Worm (Caenorhabditis elegans) whole organism, L1 larva: Measurements from ENCODE around the gene cwf-19L2.

Source experiments
- C34B4.2 ChIP-seq: sonication (generic microtip); optimal IDR thresholded peaks from 2 replicates; lab custom pipeline; 2017; ENCODE audit warnings: mild to moderate bottlenecking, missing genetic modification characterization, missing compliant biosample characterization
- F16B12.6 ChIP-seq: fragments of 150-350 bp; optimal IDR thresholded peaks from 2 replicates; lab custom pipeline; 2014; ENCODE audit warnings: missing biosample characterization, missing genetic modification characterization
- aha-1 ChIP-seq: fragments of 150-350 bp; optimal IDR thresholded peaks from 2 replicates; lab custom pipeline; 2014; ENCODE audit warnings: missing biosample characterization, missing genetic modification characterization
- aly-2 ChIP-seq: fragments of 150-350 bp; optimal IDR thresholded peaks from 2 replicates; lab custom pipeline; 2014; ENCODE audit warnings: missing biosample characterization, missing genetic modification characterization
- blmp-1 ChIP-seq: fragments of 150-350 bp; optimal IDR thresholded peaks from 2 replicates; lab custom pipeline; 2014; ENCODE audit warnings: missing biosample characterization, missing genetic modification characterization
- ceh-8 ChIP-seq: fragments of 200-800 bp; sonication (Bioruptor generic); optimal IDR thresholded peaks from 2 replicates; lab custom pipeline; 2018; ENCODE audit warnings: mild to moderate bottlenecking, missing genetic modification characterization, moderate library complexity, missing compliant biosample characterization
- ceh-88 ChIP-seq: fragments of 200-800 bp; sonication (Bioruptor generic); IDR thresholded peaks from 2 replicates; pipeline ENCODE4 v1.3.6; 2022; ENCODE audit warnings: missing genetic modification characterization, missing compliant biosample characterization
- ceh-90 ChIP-seq: sonication (generic microtip); optimal IDR thresholded peaks from 2 replicates; lab custom pipeline; 2016; ENCODE audit warnings: missing genetic modification characterization, missing compliant biosample characterization
- dsc-1 ChIP-seq: sonication (generic microtip); optimal IDR thresholded peaks from 2 replicates; lab custom pipeline; 2016; ENCODE audit warnings: mild to moderate bottlenecking, missing genetic modification characterization, missing compliant biosample characterization
- egl-13 ChIP-seq: sonication (generic microtip); optimal IDR thresholded peaks from 2 replicates; lab custom pipeline; 2016; ENCODE audit warnings: missing genotype, missing genetic modification reagents, missing genetic modification characterization, missing compliant biosample characterization
- egl-27 ChIP-seq, 2 experiments: fragments of 150-350 bp in 1 of 2; sonication (generic microtip); optimal IDR thresholded peaks; 3 replicates each; lab custom pipeline; 2017 to 2018; ENCODE audit warnings: missing biosample characterization in 2 of 2, missing genetic modification characterization in 2 of 2, missing genetic modification reagents in 2 of 2
- elt-2 ChIP-seq: sonication (generic microtip); optimal IDR thresholded peaks from 2 replicates; lab custom pipeline; 2016; ENCODE audit warnings: missing genetic modification characterization, mild to moderate bottlenecking, inconsistent platforms, missing compliant biosample characterization, missing genetic modification reagents
- ets-5 ChIP-seq: fragments of 200-800 bp; sonication (Bioruptor generic); IDR thresholded peaks from 2 replicates; pipeline ENCODE4 v1.3.6; 2022; ENCODE audit warnings: missing genetic modification characterization, missing compliant biosample characterization
- fkh-10 ChIP-seq: sonication (generic microtip); optimal IDR thresholded peaks from 2 replicates; lab custom pipeline; 2017; ENCODE audit warnings: missing biosample characterization, missing genetic modification reagents, missing genetic modification characterization
- fkh-4 ChIP-seq: sonication (generic microtip); optimal IDR thresholded peaks from 2 replicates; lab custom pipeline; 2016; ENCODE audit warnings: missing compliant biosample characterization, missing genetic modification characterization, borderline replicate concordance
- fos-1 ChIP-seq: fragments of 150-350 bp; optimal IDR thresholded peaks from 2 replicates; lab custom pipeline; 2014; ENCODE audit warnings: missing biosample characterization, missing genetic modification characterization
- grh-1 ChIP-seq: fragments of 200-800 bp; sonication (Bioruptor generic); IDR thresholded peaks from 2 replicates; pipeline ENCODE4 v1.3.6; 2022; ENCODE audit warnings: missing genetic modification reagents, missing genetic modification characterization, missing compliant biosample characterization
- hlh-17 ChIP-seq: fragments of 200-800 bp; sonication (Bioruptor generic); optimal IDR thresholded peaks from 2 replicates; lab custom pipeline; 2018; ENCODE audit warnings: missing genetic modification characterization, mild to moderate bottlenecking, missing compliant biosample characterization, moderate library complexity, borderline replicate concordance
- irx-1 ChIP-seq: sonication (generic microtip); optimal IDR thresholded peaks from 2 replicates; lab custom pipeline; 2016; ENCODE audit warnings: missing genetic modification characterization, missing compliant biosample characterization
- isw-1 ChIP-seq: fragments of 200-800 bp; sonication (Bioruptor generic); IDR thresholded peaks from 2 replicates; pipeline ENCODE4 v1.3.6; 2022; ENCODE audit warnings: missing genetic modification characterization, missing compliant biosample characterization
- jun-1 ChIP-seq: fragments of 150-350 bp; optimal IDR thresholded peaks from 2 replicates; lab custom pipeline; 2014; ENCODE audit warnings: missing biosample characterization, missing genetic modification reagents, missing genetic modification characterization
- lin-13 ChIP-seq: fragments of 150-350 bp; optimal IDR thresholded peaks from 2 replicates; lab custom pipeline; 2014; ENCODE audit warnings: missing biosample characterization, missing genetic modification reagents, missing genetic modification characterization
- lin-14 ChIP-seq: fragments of 200-800 bp; sonication (Bioruptor generic); optimal IDR thresholded peaks from 2 replicates; lab custom pipeline; 2018; ENCODE audit warnings: mild to moderate bottlenecking, missing genetic modification characterization, moderate library complexity, missing compliant biosample characterization
- lin-35 ChIP-seq, 2 experiments: fragments of 150-350 bp; optimal IDR thresholded peaks; 2 replicates each; lab custom pipeline; 2014; ENCODE audit warnings: missing biosample characterization in 2 of 2, missing genetic modification characterization in 2 of 2, missing genetic modification reagents in 2 of 2
- lin-39 ChIP-seq: fragments of 150-350 bp; optimal IDR thresholded peaks from 2 replicates; lab custom pipeline; 2014; ENCODE audit warnings: missing biosample characterization, missing genetic modification reagents, missing genetic modification characterization
- mdl-1 ChIP-seq, 2 experiments: fragments of 150-350 bp; optimal IDR thresholded peaks; 2 replicates each; lab custom pipeline; 2014 to 2017; ENCODE audit warnings: missing biosample characterization in 2 of 2, missing genetic modification characterization in 2 of 2, inconsistent platforms in 1 of 2
- mep-1 ChIP-seq: fragments of 150-350 bp; optimal IDR thresholded peaks from 2 replicates; lab custom pipeline; 2014; ENCODE audit warnings: missing biosample characterization, missing genetic modification characterization
- nhr-11 ChIP-seq: fragments of 150-350 bp; optimal IDR thresholded peaks from 2 replicates; lab custom pipeline; 2014; ENCODE audit warnings: missing biosample characterization, missing genetic modification characterization
- nhr-19 ChIP-seq: fragments of 200-800 bp; sonication (Bioruptor generic); conservative IDR thresholded peaks from 2 replicates; pipeline ENCODE4 v1.3.6; 2022; ENCODE audit warnings: missing genetic modification characterization, missing compliant biosample characterization
- nhr-20 ChIP-seq: sonication (generic microtip); optimal IDR thresholded peaks from 2 replicates; lab custom pipeline; 2016; ENCODE audit warnings: mild to moderate bottlenecking, missing genetic modification characterization, missing compliant biosample characterization
- nhr-237 ChIP-seq: fragments of 150-350 bp; optimal IDR thresholded peaks from 2 replicates; lab custom pipeline; 2014; ENCODE audit warnings: missing biosample characterization, missing genetic modification characterization
- nhr-28 ChIP-seq: fragments of 150-350 bp; optimal IDR thresholded peaks from 2 replicates; lab custom pipeline; 2014; ENCODE audit warnings: missing biosample characterization, missing genetic modification characterization
- nhr-47 ChIP-seq: sonication (generic microtip); optimal IDR thresholded peaks from 2 replicates; lab custom pipeline; 2016; ENCODE audit warnings: mild to moderate bottlenecking, missing genetic modification characterization, moderate library complexity, missing compliant biosample characterization
- nhr-77 ChIP-seq: fragments of 150-350 bp; optimal IDR thresholded peaks from 2 replicates; lab custom pipeline; 2014; ENCODE audit warnings: missing biosample characterization, missing genetic modification characterization
- nhr-84 ChIP-seq: sonication (generic microtip); optimal IDR thresholded peaks from 2 replicates; lab custom pipeline; 2017; ENCODE audit warnings: missing biosample characterization, missing genetic modification characterization
- nhr-85 ChIP-seq: sonication (generic microtip); peaks from one replicate; lab custom pipeline; 2016; ENCODE audit warnings: missing genetic modification characterization, inconsistent platforms, missing compliant biosample characterization
- pax-3 ChIP-seq: fragments of 200-800 bp; sonication (Bioruptor generic); optimal IDR thresholded peaks from 2 replicates; lab custom pipeline; 2018; ENCODE audit warnings: mild to moderate bottlenecking, missing genetic modification characterization, moderate library complexity, missing compliant biosample characterization
- pqm-1 ChIP-seq: sonication (generic microtip); optimal IDR thresholded peaks from 3 replicates; lab custom pipeline; 2017; ENCODE audit warnings: missing biosample characterization, missing genetic modification characterization
- snu-23 ChIP-seq: sonication (generic microtip); optimal IDR thresholded peaks from 2 replicates; lab custom pipeline; 2016; ENCODE audit warnings: missing genetic modification characterization, missing compliant biosample characterization
- sup-37 ChIP-seq: fragments of 200-800 bp; sonication (Bioruptor generic); optimal IDR thresholded peaks from 2 replicates; lab custom pipeline; 2018; ENCODE audit warnings: mild to moderate bottlenecking, missing genetic modification characterization, missing compliant biosample characterization
- swsn-7 ChIP-seq: sonication (generic microtip); optimal IDR thresholded peaks from 2 replicates; lab custom pipeline; 2016; ENCODE audit warnings: missing genetic modification characterization, missing compliant biosample characterization
- tbx-2 ChIP-seq: sonication (generic microtip); optimal IDR thresholded peaks from 2 replicates; lab custom pipeline; 2016; ENCODE audit warnings: missing genetic modification characterization, missing compliant biosample characterization
- tlp-1 ChIP-seq: fragments of 150-350 bp; optimal IDR thresholded peaks from 2 replicates; lab custom pipeline; 2014; ENCODE audit warnings: missing biosample characterization, missing genetic modification characterization
- unc-30 ChIP-seq: sonication (generic microtip); optimal IDR thresholded peaks from 2 replicates; lab custom pipeline; 2017; ENCODE audit warnings: missing biosample characterization, missing genetic modification characterization
- unc-86 ChIP-seq: sonication (generic microtip); optimal IDR thresholded peaks from 2 replicates; lab custom pipeline; 2016; ENCODE audit warnings: missing genetic modification characterization, missing compliant biosample characterization
- vab-15 ChIP-seq: sonication (generic microtip); optimal IDR thresholded peaks from 2 replicates; lab custom pipeline; 2017; ENCODE audit warnings: missing genotype, mild to moderate bottlenecking, missing genetic modification characterization, missing compliant biosample characterization
- xbp-1 ChIP-seq: sonication (generic microtip); optimal IDR thresholded peaks from 2 replicates; lab custom pipeline; 2016; ENCODE audit warnings: missing genetic modification characterization, missing compliant biosample characterization
- zag-1 ChIP-seq: fragments of 150-350 bp; optimal IDR thresholded peaks from 2 replicates; lab custom pipeline; 2014; ENCODE audit warnings: missing biosample characterization, missing genetic modification characterization

cwf-19L2 gene

ce11 chrIII:7308600-7309109 is 15.2 kb downstream of the cwf-19L2 start, which contains the start of gene acbp-4:
Gene acbp-4 (minus strand): TSS chrIII:7309109.
- TF ChIP-seq unc-86 (tag; lab: Kevin White, UChicago) = no peak
- no peak for TF ChIP-seq tbx-2 (tag; lab: Kevin White, UChicago)
- TF ChIP-seq elt-2 = no peak
- no peak for TF ChIP-seq mep-1 (tag; lab: Kevin White, UChicago)
- no peak for TF ChIP-seq ceh-88 (GFP tag; lab: Robert Waterston, UW)
- TF ChIP-seq blmp-1 = no peak
- TF ChIP-seq nhr-47 (tag; lab: Kevin White, UChicago) = no peak
- TF ChIP-seq ceh-90 = no peak
- no peak for TF ChIP-seq pqm-1 (tag; lab: Kevin White, UChicago)
- TF ChIP-seq nhr-20 (tag; lab: Kevin White, UChicago) = no peak
- TF ChIP-seq zag-1 (tag; lab: Kevin White, UChicago) = no peak
- no peak for TF ChIP-seq egl-13 (tag; lab: Kevin White, UChicago)
- no peak for TF ChIP-seq nhr-84 (tag; lab: Kevin White, UChicago)
- TF ChIP-seq mdl-1 (tag; optimal IDR thresholded peaks at IDR 0.05; lab: Kevin White, UChicago) = no peak
- no peak for TF ChIP-seq ceh-8 (GFP tag; lab: Kevin White, UChicago)
- no peak for TF ChIP-seq nhr-28
- no peak for TF ChIP-seq swsn-7 (tag; lab: Kevin White, UChicago)

DNA sequence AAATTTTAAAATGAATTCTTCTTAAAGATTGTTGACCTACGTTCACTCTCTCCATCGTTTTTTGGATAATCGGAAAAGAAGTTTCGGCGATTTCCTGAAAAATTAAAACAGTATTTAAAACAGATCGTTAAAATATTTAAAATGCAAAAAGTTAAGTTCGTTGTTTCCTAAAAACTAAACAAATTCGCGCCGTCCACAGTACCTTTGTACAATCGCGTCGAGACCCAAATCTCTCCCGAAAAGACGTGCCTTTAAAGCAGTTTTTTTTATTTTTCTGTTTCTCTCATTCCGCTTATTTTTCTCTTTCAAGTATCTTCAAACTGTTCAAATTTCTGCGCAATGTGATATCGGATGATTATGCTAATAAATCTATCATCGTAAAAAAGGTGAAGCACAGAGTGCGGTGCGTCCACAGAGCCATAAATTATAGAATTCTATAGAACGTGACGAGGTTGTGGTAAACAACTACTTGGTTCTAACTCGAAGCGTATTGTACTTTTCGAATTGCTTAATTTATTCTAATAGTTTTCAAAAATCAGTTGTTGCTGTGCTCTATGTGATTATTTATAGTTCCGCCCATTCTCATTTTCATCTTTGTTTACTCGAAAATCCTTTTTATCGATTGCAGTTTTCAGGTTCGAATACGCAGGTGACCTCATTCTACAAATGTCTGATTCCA is 17.4 kb downstream of the cwf-19L2 start, which contains the start of the genes F56C9.6 and F56C9.3:
TSS of gene F56C9.6 (minus strand) at position 112 of the 679 bp plus-strand sequence.
TSS of gene F56C9.3 (plus strand) at position 629 of the 679 bp plus-strand sequence.
- TF ChIP-seq nhr-11 (tag; lab: Kevin White, UChicago) = no peak
- no peak for TF ChIP-seq nhr-77 (tag; lab: Kevin White, UChicago)
- no peak for TF ChIP-seq nhr-85
- no peak for TF ChIP-seq unc-30 (tag; lab: Kevin White, UChicago)
- no peak for TF ChIP-seq vab-15 (tag; lab: Kevin White, UChicago)
- no peak for TF ChIP-seq egl-27 (tag; optimal IDR thresholded peaks at IDR 0.05; lab: Kevin White, UChicago)
- TF ChIP-seq snu-23 = no peak
- TF ChIP-seq nhr-19 = no peak
- no peak for TF ChIP-seq nhr-237 (tag; lab: Kevin White, UChicago)
- TF ChIP-seq sup-37 (GFP tag; lab: Kevin White, UChicago) = no peak
- TF ChIP-seq C34B4.2 (tag; lab: Kevin White, UChicago) = no peak
- TF ChIP-seq dsc-1 (tag; lab: Kevin White, UChicago) = no peak
- no peak for TF ChIP-seq irx-1
- no peak for TF ChIP-seq xbp-1 (tag; lab: Kevin White, UChicago)
- no peak for TF ChIP-seq jun-1 (tag; lab: Kevin White, UChicago)
- TF ChIP-seq fos-1 (tag; lab: Kevin White, UChicago) = no peak
- no peak for TF ChIP-seq isw-1
- no peak for TF ChIP-seq grh-1 (GFP tag; lab: Robert Waterston, UW)
- no peak for TF ChIP-seq ets-5
- TF ChIP-seq F16B12.6 (tag; lab: Kevin White, UChicago) = no peak

DNA sequence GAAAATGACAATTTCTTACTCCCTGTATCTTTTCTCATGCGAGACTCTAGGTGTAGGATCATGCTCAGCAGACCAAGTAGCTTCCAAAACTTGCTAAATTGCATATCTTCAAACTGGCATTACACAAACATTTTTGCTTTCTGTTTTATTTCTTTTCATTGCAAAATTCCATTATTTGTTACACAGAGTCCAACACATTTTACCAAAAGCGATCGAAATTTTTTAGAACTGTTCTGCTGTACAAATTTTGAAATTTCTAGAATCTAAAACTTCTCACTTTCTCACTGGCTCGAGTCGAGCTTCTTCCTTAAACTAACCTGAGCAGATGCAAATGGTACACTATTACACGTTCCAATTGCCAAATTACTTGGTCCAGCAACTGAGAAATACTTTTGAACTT is 21.0 kb downstream of the cwf-19L2 start:
- TF ChIP-seq F16B12.6 (tag; lab: Kevin White, UChicago) (no peak), ceh-88 (GFP tag; lab: Robert Waterston, UW) (no peak), fkh-4 (tag; lab: Kevin White, UChicago) (no peak), aha-1 (tag; lab: Kevin White, UChicago) (no peak), lin-35 (GFP tag; optimal IDR thresholded peaks at IDR 0.05; lab: Kevin White, UChicago) (no peak), fkh-10 (GFP tag; lab: Kevin White, UChicago) (no peak), zag-1 (tag; lab: Kevin White, UChicago) (no peak), mep-1 (tag; lab: Kevin White, UChicago) (no peak), lin-14 (GFP tag; lab: Kevin White, UChicago) (no peak), lin-39 (tag; lab: Kevin White, UChicago) (no peak), pax-3 (tag; lab: Kevin White, UChicago) (no peak), unc-86 (tag; lab: Kevin White, UChicago) (no peak), C34B4.2 (tag; lab: Kevin White, UChicago) (no peak), nhr-84 (tag; lab: Kevin White, UChicago) (no peak), hlh-17 (GFP tag; lab: Kevin White, UChicago) (no peak), tlp-1 (no peak), lin-13 (GFP tag; lab: Kevin White, UChicago) (no peak), mdl-1 (tag; optimal IDR thresholded peaks at IDR 0.05; lab: Kevin White, UChicago) (no peak), aly-2 (tag; lab: Kevin White, UChicago) (no peak)
